Fruit fly (Drosophila melanogaster) whole organism, embryonic: Measurements from ENCODE around the gene CG34138.

Experiments used
- Bdp1 ChIP-seq: fragments of 200-800 bp; sonication (Bioruptor generic); optimal IDR thresholded peaks from 3 replicates; lab custom pipeline; 2016; ENCODE audit warnings: missing biosample characterization, missing genetic modification characterization
- CG10267 ChIP-seq: fragments of 200-800 bp; sonication (Bioruptor generic); optimal IDR thresholded peaks from 2 replicates; lab custom pipeline; 2018; ENCODE audit warnings: missing biosample characterization, mild to moderate bottlenecking, missing genetic modification characterization, moderate library complexity
- CG10565 ChIP-seq: fragments of 200-800 bp; sonication (Bioruptor generic); optimal IDR thresholded peaks from 3 replicates; lab custom pipeline; 2016; ENCODE audit warnings: missing biosample characterization, mild to moderate bottlenecking, missing genetic modification characterization
- CG10654 ChIP-seq: fragments of 200-800 bp; sonication (Bioruptor generic); optimal IDR thresholded peaks from 2 replicates; lab custom pipeline; 2016; ENCODE audit warnings: missing biosample characterization, missing genetic modification characterization
- CG11085 ChIP-seq: fragments of 200-800 bp; sonication (Bioruptor generic); IDR thresholded peaks from 2 replicates; pipeline ENCODE4 v1.3.6; 2022; ENCODE audit warnings: missing biosample characterization, missing genetic modification characterization
- CG11247 ChIP-seq: fragments of 200-800 bp; sonication (Bioruptor generic); IDR thresholded peaks from 2 replicates; pipeline ENCODE4 v1.3.6; 2022; ENCODE audit warnings: missing biosample characterization, missing genetic modification characterization
- CG11456 ChIP-seq: fragments of 200-800 bp; sonication (Bioruptor generic); IDR thresholded peaks from 3 replicates; pipeline ENCODE4 v1.3.6; 2022; ENCODE audit warnings: missing biosample characterization, missing genetic modification characterization
- CG11723 ChIP-seq: fragments of 200-800 bp; sonication (Bioruptor generic); optimal IDR thresholded peaks from 2 replicates; lab custom pipeline; 2017; ENCODE audit warnings: missing biosample characterization, mild to moderate bottlenecking, missing genetic modification characterization
- CG12391 ChIP-seq: fragments of 200-800 bp; sonication (Bioruptor generic); optimal IDR thresholded peaks from 3 replicates; lab custom pipeline; 2018; ENCODE audit warnings: missing biosample characterization, mild to moderate bottlenecking, missing genetic modification characterization, moderate library complexity
- CG12744 ChIP-seq: fragments of 200-800 bp; sonication (Bioruptor generic); optimal IDR thresholded peaks from 2 replicates; lab custom pipeline; 2016; ENCODE audit warnings: missing biosample characterization, missing genetic modification characterization
- CG14965 ChIP-seq: fragments of 200-800 bp; sonication (Bioruptor generic); optimal IDR thresholded peaks from 2 replicates; lab custom pipeline; 2016; ENCODE audit warnings: missing biosample characterization, missing genetic modification characterization, borderline replicate concordance
- CG15011 ChIP-seq: fragments of 200-800 bp; sonication (Bioruptor generic); optimal IDR thresholded peaks from 3 replicates; lab custom pipeline; 2018; ENCODE audit warnings: missing biosample characterization, mild to moderate bottlenecking, missing genetic modification characterization
- CG1647 ChIP-seq: fragments of 200-800 bp; sonication (Bioruptor generic); optimal IDR thresholded peaks from 3 replicates; lab custom pipeline; 2016; ENCODE audit warnings: missing biosample characterization, missing genetic modification characterization
- CG16779 ChIP-seq: fragments of 200-800 bp; sonication (Bioruptor generic); IDR thresholded peaks from 2 replicates; pipeline ENCODE4 v1.3.6; 2022; ENCODE audit warnings: missing biosample characterization, missing genetic modification characterization
- CG17361 ChIP-seq: fragments of 200-800 bp; sonication (Bioruptor generic); IDR thresholded peaks from 3 replicates; pipeline ENCODE4 v1.3.6; 2022; ENCODE audit warnings: missing biosample characterization, missing genetic modification characterization
- CG17802 ChIP-seq: fragments of 200-800 bp; sonication (Bioruptor generic); optimal IDR thresholded peaks from 2 replicates; lab custom pipeline; 2018; ENCODE audit warnings: missing biosample characterization, mild to moderate bottlenecking, missing genetic modification characterization, moderate library complexity
- CG2712 ChIP-seq: fragments of 200-800 bp; optimal IDR thresholded peaks from 3 replicates; lab custom pipeline; 2019; ENCODE audit warnings: missing biosample characterization, mild to moderate bottlenecking, missing genetic modification characterization, moderate library complexity
- CG4424 ChIP-seq: fragments of 200-800 bp; sonication (Bioruptor generic); optimal IDR thresholded peaks from 3 replicates; lab custom pipeline; 2016; ENCODE audit warnings: missing biosample characterization, missing genetic modification characterization
- CG4854 ChIP-seq: fragments of 200-800 bp; sonication (Bioruptor generic); optimal IDR thresholded peaks from 2 replicates; lab custom pipeline; 2016; ENCODE audit warnings: missing biosample characterization, missing genetic modification characterization, inconsistent platforms
- CG6175 ChIP-seq: fragments of 200-800 bp; sonication (Bioruptor generic); IDR thresholded peaks from 3 replicates; pipeline ENCODE4 v1.3.6; 2022; ENCODE audit warnings: missing biosample characterization, missing genetic modification characterization
- CG7963 ChIP-seq: fragments of 200-800 bp; sonication (Bioruptor generic); IDR thresholded peaks from 3 replicates; pipeline ENCODE4 v1.3.6; 2022; ENCODE audit warnings: missing biosample characterization, missing genetic modification characterization; ENCODE audit not compliant: partially characterized antibody
- CG8388 ChIP-seq: fragments of 200-800 bp; sonication (Bioruptor generic); optimal IDR thresholded peaks from 2 replicates; lab custom pipeline; 2019; ENCODE audit warnings: missing biosample characterization, mild to moderate bottlenecking, missing genetic modification characterization, moderate library complexity
- CG9609 ChIP-seq: fragments of 200-800 bp; sonication (Bioruptor generic); optimal IDR thresholded peaks from 3 replicates; lab custom pipeline; 2016; ENCODE audit warnings: missing biosample characterization, missing genetic modification characterization
- CG9932 ChIP-seq: fragments of 200-800 bp; sonication (Bioruptor generic); IDR thresholded peaks from 2 replicates; pipeline ENCODE4 v1.3.6; 2022; ENCODE audit warnings: missing biosample characterization, missing genetic modification characterization
- E2f1 ChIP-seq: fragments of 200-800 bp; sonication (Bioruptor generic); IDR thresholded peaks from 2 replicates; pipeline ENCODE4 v1.3.6; 2022; ENCODE audit warnings: missing biosample characterization, missing genetic modification characterization
- Jarid2 ChIP-seq: fragments of 200-800 bp; sonication (Bioruptor generic); optimal IDR thresholded peaks from 3 replicates; lab custom pipeline; 2017; ENCODE audit warnings: mild to moderate bottlenecking, missing biosample characterization, missing genetic modification reagents, missing genetic modification characterization
- Kr ChIP-seq: fragments of 200-800 bp; sonication (Bioruptor generic); optimal IDR thresholded peaks from 2 replicates; lab custom pipeline; 2017; ENCODE audit warnings: missing biosample characterization, mild to moderate bottlenecking, missing genetic modification characterization
- NC2β ChIP-seq: fragments of 200-800 bp; sonication (Bioruptor generic); optimal IDR thresholded peaks from 2 replicates; lab custom pipeline; 2016; ENCODE audit warnings: missing biosample characterization, missing genetic modification characterization
- Sin3A ChIP-seq: fragments of >200 bp; optimal IDR thresholded peaks from 2 replicates; lab custom pipeline; 2018
- Vsx1 ChIP-seq: fragments of 200-800 bp; sonication (Bioruptor generic); optimal IDR thresholded peaks from 2 replicates; lab custom pipeline; 2017; ENCODE audit warnings: missing biosample characterization, mild to moderate bottlenecking, missing genetic modification characterization, missing genetic modification reagents
- Xrp1 ChIP-seq: fragments of 200-800 bp; sonication (Bioruptor generic); IDR thresholded peaks from 2 replicates; pipeline ENCODE4 v1.3.6; 2022; ENCODE audit warnings: missing biosample characterization, missing genetic modification characterization
- al ChIP-seq: fragments of 200-800 bp; sonication (Bioruptor generic); IDR thresholded peaks from 2 replicates; pipeline ENCODE4 v1.3.6; 2022; ENCODE audit warnings: missing biosample characterization, missing genetic modification characterization
- bsh ChIP-seq, 2 experiments: fragments of 200-800 bp; sonication (Bioruptor generic); optimal IDR thresholded peaks; 2 replicates each; lab custom pipeline; 2017 to 2018; ENCODE audit warnings: mild to moderate bottlenecking in 2 of 2, missing biosample characterization in 2 of 2, missing genetic modification characterization in 2 of 2, moderate library complexity in 1 of 2
- cas ChIP-seq: fragments of 200-800 bp; sonication (Bioruptor generic); IDR thresholded peaks from 2 replicates; pipeline ENCODE4 v1.3.6; 2022; ENCODE audit warnings: missing biosample characterization, missing genetic modification characterization
- chn ChIP-seq: fragments of 200-800 bp; sonication (Bioruptor generic); optimal IDR thresholded peaks from 2 replicates; lab custom pipeline; 2016; ENCODE audit warnings: missing biosample characterization, missing genetic modification characterization
- disco-r ChIP-seq: fragments of 200-800 bp; sonication (Bioruptor generic); optimal IDR thresholded peaks from 2 replicates; lab custom pipeline; 2016; ENCODE audit warnings: missing biosample characterization, missing genetic modification characterization
- dpn ChIP-seq, 2 experiments: fragments of 200-800 bp; sonication (Bioruptor generic); optimal IDR thresholded peaks; 3 replicates each; lab custom pipeline; 2016; ENCODE audit warnings: missing biosample characterization in 2 of 2, missing genetic modification characterization in 2 of 2
- eve ChIP-seq, 2 experiments: fragments of >200 bp; optimal IDR thresholded peaks; 2 replicates each; lab custom pipeline; 2017; ENCODE audit warnings: missing biosample characterization in 2 of 2, missing genetic modification characterization in 2 of 2
- hkb ChIP-seq, 2 experiments: fragments of 200-800 bp in 1 of 2; fragments of >200 bp in 1 of 2; sonication (Bioruptor generic) in 1 of 2; IDR thresholded peaks in 1 of 2; optimal IDR thresholded peaks in 1 of 2; 2 replicates each; pipeline versions ENCODE4 v1.3.6 to Lab custom; 2017 to 2022; ENCODE audit warnings: missing biosample characterization in 1 of 2, missing genetic modification characterization in 1 of 2
- klu ChIP-seq: fragments of 200-800 bp; sonication (Bioruptor generic); IDR thresholded peaks from 2 replicates; pipeline ENCODE4 v1.3.6; 2022; ENCODE audit warnings: missing biosample characterization, missing genetic modification characterization
- pho ChIP-seq: fragments of 200-800 bp; sonication (Bioruptor generic); optimal IDR thresholded peaks from 2 replicates; lab custom pipeline; 2016; ENCODE audit warnings: missing biosample characterization, missing genetic modification characterization
- ranshi ChIP-seq: fragments of 200-800 bp; sonication (Bioruptor generic); IDR thresholded peaks from 2 replicates; pipeline ENCODE4 v1.3.6; 2022; ENCODE audit warnings: missing biosample characterization, missing genetic modification characterization
- sc ChIP-seq, 3 experiments: fragments of >200 bp in 2 of 3; fragments of 200-800 bp in 1 of 3; sonication (Bioruptor generic) in 1 of 3; optimal IDR thresholded peaks; 2 replicates in 2 of 3; 3 replicates in 1 of 3; lab custom pipeline; 2017; ENCODE audit warnings: mild to moderate bottlenecking in 1 of 3, missing biosample characterization in 1 of 3, missing genetic modification characterization in 1 of 3, missing genetic modification reagents in 1 of 3
- slbo ChIP-seq: fragments of 200-800 bp; sonication (Bioruptor generic); IDR thresholded peaks from 2 replicates; pipeline ENCODE4 v1.3.6; 2022; ENCODE audit warnings: missing biosample characterization, missing genetic modification characterization
- sna ChIP-seq: fragments of 200-800 bp; sonication (Bioruptor generic); IDR thresholded peaks from 2 replicates; pipeline ENCODE4 v1.3.6; 2022; ENCODE audit warnings: missing biosample characterization, missing genetic modification characterization; ENCODE audit not compliant: partially characterized antibody
- sug ChIP-seq: fragments of 200-800 bp; optimal IDR thresholded peaks from 2 replicates; lab custom pipeline; 2019; ENCODE audit warnings: missing biosample characterization, mild to moderate bottlenecking, missing genetic modification characterization, moderate library complexity
- tna ChIP-seq: fragments of 200-800 bp; sonication (Bioruptor generic); IDR thresholded peaks from 2 replicates; pipeline ENCODE4 v1.3.6; 2022; ENCODE audit warnings: missing biosample characterization, missing genetic modification characterization; ENCODE audit not compliant: partially characterized antibody
- trem ChIP-seq: fragments of 200-800 bp; optimal IDR thresholded peaks from 3 replicates; lab custom pipeline; 2019; ENCODE audit warnings: missing biosample characterization, mild to moderate bottlenecking, missing genetic modification characterization, moderate library complexity
- wdn ChIP-seq: fragments of 200-800 bp; sonication (Bioruptor generic); IDR thresholded peaks from 2 replicates; pipeline ENCODE4 v1.3.6; 2022; ENCODE audit warnings: missing biosample characterization, missing genetic modification characterization

CG34138 gene

DNA sequence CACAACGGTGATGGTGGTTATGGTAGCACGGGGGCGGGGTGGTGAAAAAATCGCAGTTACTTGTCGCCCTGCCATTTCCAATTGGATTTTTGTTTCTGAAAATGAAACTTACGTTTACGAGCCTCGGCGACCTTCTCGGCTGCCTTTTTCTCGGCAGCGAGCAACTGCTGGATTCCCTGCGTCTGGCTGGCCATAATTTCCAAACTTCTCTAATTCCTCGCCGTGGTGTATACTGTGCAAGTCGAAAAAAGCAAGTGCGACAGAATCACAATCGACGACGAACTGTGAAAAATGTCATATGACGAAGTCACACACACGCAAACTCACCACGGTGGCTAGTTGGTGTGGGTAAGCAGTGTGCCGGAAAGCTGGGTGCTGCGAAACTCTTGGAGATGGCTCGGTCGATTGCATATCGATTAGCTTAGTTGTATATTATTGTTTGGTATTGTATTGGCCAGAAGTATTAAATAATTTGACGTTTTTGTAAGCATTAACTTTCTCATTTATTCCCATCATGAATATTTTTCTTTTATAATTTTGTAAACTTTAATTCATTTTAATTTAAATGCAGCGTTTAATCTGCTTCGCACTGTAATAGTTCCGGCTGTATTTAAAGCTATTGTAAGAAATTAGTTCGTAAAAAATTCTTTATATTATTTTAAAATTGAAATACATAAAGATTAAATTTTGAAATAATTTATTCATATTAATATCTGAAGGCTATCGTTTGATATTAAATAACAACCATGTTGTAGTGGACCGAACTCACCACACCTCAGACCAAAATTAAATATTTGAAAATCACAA, 9.5 kb downstream of the CG34138 start, which contains the start of gene Vha13 (continued):
- TF ChIP-seq CG2712, result peak; percentile 23
- no peak for TF ChIP-seq Bdp1 (GFP tag; lab: Kevin White, UChicago)
- TF ChIP-seq CG4854, result no peak
- peak; percentile 50 for TF ChIP-seq Jarid2 (GFP tag; lab: Kevin White, UChicago)
- TF ChIP-seq CG17361 (GFP tag; lab: Robert Waterston, UW), result peak; percentile 69
- TF ChIP-seq hkb (optimal IDR thresholded peaks at IDR 0.05; lab: Kevin White, UChicago), result no peak
- no peak; the same call in 1 of the 2 replicates for TF ChIP-seq hkb (GFP tag; IDR thresholded peaks at IDR 0.05; lab: Robert Waterston, UW)
- peak; percentile 28 for TF ChIP-seq sug (tag; lab: Kevin White, UChicago)
- TF ChIP-seq CG9609 (GFP tag; lab: Kevin White, UChicago), result peak; percentile 64
- TF ChIP-seq CG12744 (GFP tag; lab: Kevin White, UChicago), result no peak
- TF ChIP-seq CG16779 (GFP tag; lab: Robert Waterston, UW), result no peak
- TF ChIP-seq CG17802, result no peak
- TF ChIP-seq disco-r (GFP tag; lab: Kevin White, UChicago), result peak; percentile 40
- no peak for TF ChIP-seq Vsx1 (GFP tag; lab: Kevin White, UChicago)
- no peak for TF ChIP-seq CG14965 (GFP tag; lab: Kevin White, UChicago)
- TF ChIP-seq pho (GFP tag; lab: Kevin White, UChicago), result peak; percentile 36
- no peak for TF ChIP-seq CG10654 (GFP tag; lab: Kevin White, UChicago)
- TF ChIP-seq CG4424 (GFP tag; lab: Kevin White, UChicago), result peak; percentile 58
- TF ChIP-seq CG11247 (GFP tag; lab: Robert Waterston, UW), result peak; percentile 76
- peak; percentile 36 for TF ChIP-seq CG12391 (tag; lab: Kevin White, UChicago)
- peak; percentile 25; the same call in 1 of the 2 replicates for TF ChIP-seq klu (GFP tag; lab: Robert Waterston, UW)
- peak; percentile 40 for TF ChIP-seq ranshi (GFP tag; lab: Robert Waterston, UW)
- 0 out of 2 replicates have a peak, but pooled peaks have one; percentile 23 for TF ChIP-seq al (GFP tag; lab: Robert Waterston, UW)
- TF ChIP-seq chn (GFP tag; lab: Kevin White, UChicago), result peak; percentile 51
- no peak for TF ChIP-seq CG10267 (tag; lab: Kevin White, UChicago)
- peak; percentile 56; the same call in 1 of the 3 replicates for TF ChIP-seq CG7963 (GFP tag; lab: Robert Waterston, UW)
- TF ChIP-seq dpn (GFP tag; optimal IDR thresholded peaks at IDR 0.05; lab: Kevin White, UChicago), result peak; percentile 2 to 35
- TF ChIP-seq Sin3A (lab: Kevin White, UChicago), result no peak
- TF ChIP-seq NC2β (GFP tag; lab: Kevin White, UChicago), result no peak
- peak in 1 of 2 experiments; percentile 30 for TF ChIP-seq bsh (GFP tag; optimal IDR thresholded peaks at IDR 0.05; lab: Kevin White, UChicago)
- peak; percentile 18; the same call in 1 of the 2 replicates for TF ChIP-seq wdn
- TF ChIP-seq CG1647 (GFP tag; lab: Kevin White, UChicago), result peak; percentile 39

DNA sequence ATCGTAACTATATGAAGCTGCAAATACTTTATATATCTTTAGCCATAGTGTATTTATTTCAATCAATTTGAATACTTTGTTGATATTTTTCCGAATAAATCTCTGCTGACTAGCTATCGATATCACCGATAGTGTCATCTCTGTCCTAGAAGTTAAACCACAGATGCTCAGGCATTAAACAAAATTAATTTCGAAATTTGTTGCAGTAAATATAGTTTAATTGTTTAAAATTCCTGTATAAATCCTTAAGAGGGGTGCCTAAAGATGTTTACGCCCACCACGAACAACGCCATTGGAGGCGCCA, 10.1 kb downstream of the CG34138 start, which contains the start of gene Nup58:
Gene Nup58 (plus strand): TSS at position 126 of the 304 bp plus-strand sequence.
- TF ChIP-seq CG8388 (no peak), eve (GFP tag; optimal IDR thresholded peaks at IDR 0.05; lab: Kevin White, UChicago) (no peak), sna (GFP tag; lab: Robert Waterston, UW) (0 out of 2 replicates have a peak, but pooled peaks have one; percentile 69), CG11456 (0 out of 3 replicates have a peak, but pooled peaks have one; percentile 29), sc (optimal IDR thresholded peaks at IDR 0.05; lab: Kevin White, UChicago) (no peak), sc (GFP tag; optimal IDR thresholded peaks at IDR 0.05; lab: Kevin White, UChicago) (no peak), CG11085 (GFP tag; lab: Robert Waterston, UW) (no peak), CG15011 (GFP tag; lab: Kevin White, UChicago) (no peak), E2f1 (GFP tag; lab: Robert Waterston, UW) (peak; percentile 44; the same call in 1 of the 2 replicates), trem (tag; lab: Kevin White, UChicago) (no peak), Kr (GFP tag; lab: Kevin White, UChicago) (no peak), CG11723 (GFP tag; lab: Kevin White, UChicago) (no peak), cas (no peak), CG10565 (GFP tag; lab: Kevin White, UChicago) (no peak), Xrp1 (peak; percentile 13; the same call in 1 of the 2 replicates), slbo (GFP tag; lab: Robert Waterston, UW) (peak; percentile 58; the same call in 1 of the 2 replicates), CG6175 (GFP tag; lab: Robert Waterston, UW) (no peak), tna (GFP tag; lab: Robert Waterston, UW) (peak; percentile 50), CG9932 (GFP tag; lab: Robert Waterston, UW) (peak; percentile 71)
